Fruit fly (Drosophila melanogaster): ENCODE results near the gene sloth2.

Gene sloth2

DNA sequence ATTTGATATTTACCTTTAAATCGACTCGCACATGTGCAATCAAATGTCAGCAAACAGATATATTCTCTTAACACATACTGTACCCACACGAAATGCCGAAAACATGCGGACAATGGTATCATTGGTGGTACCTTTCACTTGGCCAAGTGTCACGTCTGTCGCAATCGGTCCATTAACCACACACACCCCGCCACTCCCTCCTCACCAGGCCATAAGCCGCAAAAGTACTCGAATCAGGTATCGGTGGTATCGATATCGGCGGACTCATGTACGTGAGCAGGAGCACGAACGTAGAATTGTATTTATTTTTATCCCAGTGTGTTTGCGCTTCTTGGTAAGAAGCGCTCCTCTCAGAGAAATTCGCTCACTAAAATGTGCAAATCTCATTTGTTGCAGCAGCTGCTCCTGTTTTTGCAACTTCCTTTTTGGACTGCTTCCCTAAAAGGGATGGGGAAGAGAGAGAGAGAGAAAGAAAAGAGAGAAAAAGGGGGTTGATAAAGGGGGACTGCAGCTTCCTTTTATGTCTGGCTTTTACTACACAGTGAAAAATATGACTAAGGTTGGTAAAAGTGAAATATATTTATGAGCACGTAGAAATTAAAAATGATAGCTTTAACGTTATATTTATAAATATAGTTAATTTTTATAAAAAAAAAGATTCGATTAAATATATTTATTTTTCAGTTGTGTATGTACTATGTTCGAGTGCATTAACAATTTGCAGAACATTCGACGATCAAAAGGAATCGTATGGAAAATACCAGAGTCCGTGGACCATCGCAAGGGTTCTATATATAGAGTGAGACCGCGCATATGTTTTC lies 27.4 kb upstream of the sloth2 start (continued):
- TF ChIP-seq Abd-B (GFP tag; optimal IDR thresholded peaks at IDR 0.05) (no peak), Ptx1 (GFP tag; IDR thresholded peaks at IDR 0.05) (0 out of 2 replicates have a peak, but pooled peaks have one; percentile 10), CG2116 (GFP tag; optimal IDR thresholded peaks at IDR 0.05) (no peak), zfh1 (GFP tag; IDR thresholded peaks at IDR 0.05) (no peak; the same call in 2 of the 3 replicates), Dref (GFP tag; IDR thresholded peaks at IDR 0.05) (peak; percentile 25; the same call in 1 of the 2 replicates), CG17186 (GFP tag; optimal IDR thresholded peaks at IDR 0.05) (no peak), CG2202 (tag; optimal IDR thresholded peaks at IDR 0.05) (no peak), Drgx (GFP tag; IDR thresholded peaks at IDR 0.05) (peak; percentile 32; the same call in 1 of the 2 replicates), rib (GFP tag; IDR thresholded peaks at IDR 0.05) (peak; percentile 11; the same call in 1 of the 2 replicates), Lim3 (GFP tag; IDR thresholded peaks at IDR 0.05) (no peak), grau (tag; optimal IDR thresholded peaks at IDR 0.05) (peak; percentile 4), CG31441 (GFP tag; IDR thresholded peaks at IDR 0.05) (no peak), CG1233 (GFP tag; optimal IDR thresholded peaks at IDR 0.05) (no peak), fd102C (GFP tag; optimal IDR thresholded peaks at IDR 0.05) (no peak), bcd (GFP tag; optimal IDR thresholded peaks at IDR 0.05) (peak; percentile 3), CG16813 (GFP tag; IDR thresholded peaks at IDR 0.05; ENCODE audit: partially characterized antibody) (0 out of 3 replicates have a peak, but pooled peaks have one; percentile 14), CG31224 (GFP tag; IDR thresholded peaks at IDR 0.05) (no peak), gfzf (GFP tag; optimal IDR thresholded peaks at IDR 0.05) (no peak), Ssrp (tag; optimal IDR thresholded peaks at IDR 0.05) (peak; percentile 27), Hr78 (GFP tag; optimal IDR thresholded peaks at IDR 0.05) (no peak), vvl (GFP tag; IDR thresholded peaks at IDR 0.05) (0 out of 2 replicates have a peak, but pooled peaks have one; percentile 8), Lpt (GFP tag; optimal IDR thresholded peaks at IDR 0.05) (no peak), CG13624 (GFP tag; optimal IDR thresholded peaks at IDR 0.05) (no peak), ci (GFP tag; IDR thresholded peaks at IDR 0.05) (no peak), org-1 (GFP tag; optimal IDR thresholded peaks at IDR 0.05) (no peak), CG17328 (GFP tag; IDR thresholded peaks at IDR 0.05) (peak; percentile 55; the same call in 1 of the 2 replicates), Ravus (GFP tag; IDR thresholded peaks at IDR 0.05) (no peak), C15 (GFP tag; IDR thresholded peaks at IDR 0.05) (no peak), Gug (GFP tag; IDR thresholded peaks at IDR 0.05) (no peak), E2f1 (GFP tag; IDR thresholded peaks at IDR 0.05) (0 out of 2 replicates have a peak, but pooled peaks have one; percentile 20), CG1832 (GFP tag; optimal IDR thresholded peaks at IDR 0.05) (peak; percentile 16), bbx (GFP tag; IDR thresholded peaks at IDR 0.05; ENCODE audit: partially characterized antibody) (peak; percentile 54), Gsc (GFP tag; IDR thresholded peaks at IDR 0.05) (no peak), vfl (GFP tag; optimal IDR thresholded peaks at IDR 0.05) (no peak), ash1 (GFP tag; optimal IDR thresholded peaks at IDR 0.05) (no peak), CG2889 (GFP tag; IDR thresholded peaks at IDR 0.05) (no peak), nom (GFP tag; optimal IDR thresholded peaks at IDR 0.05) (peak; percentile 56), MTF-1 (GFP tag; optimal IDR thresholded peaks at IDR 0.05; ENCODE audit: borderline replicate concordance) (no peak), Myb (GFP tag; optimal IDR thresholded peaks at IDR 0.05) (no peak), zfh2 (GFP tag; optimal IDR thresholded peaks at IDR 0.05) (no peak), ara (GFP tag; IDR thresholded peaks at IDR 0.05) (peak; percentile 58; the same call in 1 of the 2 replicates), grn (GFP tag; optimal IDR thresholded peaks at IDR 0.05) (no peak), Dll (GFP tag; IDR thresholded peaks at IDR 0.05; ENCODE audit: partially characterized antibody) (no peak), Dip3 (GFP tag; optimal IDR thresholded peaks at IDR 0.05) (no peak), CG12219 (GFP tag; optimal IDR thresholded peaks at IDR 0.05) (no peak), Nf-YB (GFP tag; optimal IDR thresholded peaks at IDR 0.05) (no peak), Hand (GFP tag; optimal IDR thresholded peaks at IDR 0.05) (no peak), crp (GFP tag; optimal IDR thresholded peaks at IDR 0.05) (no peak), dati (GFP tag; IDR thresholded peaks at IDR 0.05) (no peak)
